Fruit fly (Drosophila melanogaster): ENCODE measurements around the gene CG34273.

Gene CG34273

DNA sequence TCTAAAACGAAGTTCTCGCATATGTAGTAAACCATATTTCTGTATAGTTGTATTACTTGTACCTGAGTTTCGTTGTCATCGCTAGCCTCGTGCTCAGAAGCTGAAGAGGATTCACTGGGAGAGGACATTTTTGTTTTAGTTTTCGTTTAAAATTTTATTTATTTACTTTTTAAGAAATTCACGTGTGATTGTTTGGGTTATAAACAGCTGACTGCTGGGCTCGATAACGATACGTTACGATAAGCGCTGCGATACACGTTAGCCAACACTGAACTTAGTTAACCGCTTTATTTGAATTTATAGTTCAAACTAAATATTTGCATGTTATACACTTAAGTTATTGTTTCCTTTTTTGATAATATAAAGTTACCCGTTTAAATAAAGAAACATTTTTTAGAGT is 3.4 kb upstream of the CG34273 start, which contains the start of gene CG8461 (continued):
- no peak for TF ChIP-seq CG32772 (GFP tag; IDR thresholded peaks at IDR 0.05)
- no peak for TF ChIP-seq hth (optimal IDR thresholded peaks at IDR 0.05)
- no peak for TF ChIP-seq CG9727 (GFP tag; optimal IDR thresholded peaks at IDR 0.05)
- peak; percentile 74 for TF ChIP-seq CG7963 (GFP tag; IDR thresholded peaks at IDR 0.05; ENCODE audit: partially characterized antibody)
- no peak for TF ChIP-seq Atf6 (GFP tag; IDR thresholded peaks at IDR 0.05)
- peak; percentile 91 for TF ChIP-seq CG10267 (tag; optimal IDR thresholded peaks at IDR 0.05)
- no peak for TF ChIP-seq Awh (GFP tag; IDR thresholded peaks at IDR 0.05)
- TF ChIP-seq CG10462 (GFP tag; optimal IDR thresholded peaks at IDR 0.05) = no peak
- no peak for TF ChIP-seq hkb (optimal IDR thresholded peaks at IDR 0.05)
- no peak for TF ChIP-seq hkb (GFP tag; IDR thresholded peaks at IDR 0.05)
- TF ChIP-seq PHDP (tag; optimal IDR thresholded peaks at IDR 0.05) = no peak
- TF ChIP-seq Sin3A (optimal IDR thresholded peaks at IDR 0.05) = no peak
- no peak for TF ChIP-seq CG1602 (GFP tag; optimal IDR thresholded peaks at IDR 0.05)
- TF ChIP-seq CG11504 (tag; optimal IDR thresholded peaks at IDR 0.05) = no peak
- peak; percentile 47; the same call in 1 of the 2 replicates for TF ChIP-seq unc-4 (GFP tag; IDR thresholded peaks at IDR 0.05; ENCODE audit: partially characterized antibody)
- no peak for TF ChIP-seq CG33213 (GFP tag; optimal IDR thresholded peaks at IDR 0.05)
- no peak for TF ChIP-seq CG1024 (GFP tag; IDR thresholded peaks at IDR 0.05)
- TF ChIP-seq tx (GFP tag; optimal IDR thresholded peaks at IDR 0.05) = no peak
- TF ChIP-seq CG32767 (GFP tag; IDR thresholded peaks at IDR 0.05) = no peak
- no peak for TF ChIP-seq Sry-δ (GFP tag; optimal IDR thresholded peaks at IDR 0.05)
- no peak for TF ChIP-seq CG11723 (GFP tag; optimal IDR thresholded peaks at IDR 0.05)
- no peak for TF ChIP-seq CG7357 (GFP tag; IDR thresholded peaks at IDR 0.05)
- TF ChIP-seq trem (tag; optimal IDR thresholded peaks at IDR 0.05) = no peak
- no peak for TF ChIP-seq CG9817 (tag; optimal IDR thresholded peaks at IDR 0.05)
- TF ChIP-seq caup (GFP tag; optimal IDR thresholded peaks at IDR 0.05; ENCODE audit: severe bottlenecking) = no peak
- TF ChIP-seq prd (optimal IDR thresholded peaks at IDR 0.05) = no peak
- TF ChIP-seq prd (GFP tag; IDR thresholded peaks at IDR 0.05) = no peak
- no peak for TF ChIP-seq CG7987 (GFP tag; optimal IDR thresholded peaks at IDR 0.05)
- no peak for TF ChIP-seq vfl (GFP tag; optimal IDR thresholded peaks at IDR 0.05)
- TF ChIP-seq tap (tag; optimal IDR thresholded peaks at IDR 0.05) = no peak
- TF ChIP-seq CG8388 (GFP tag; optimal IDR thresholded peaks at IDR 0.05) = no peak
- TF ChIP-seq CG3281 (GFP tag; optimal IDR thresholded peaks at IDR 0.05) = no peak
- no peak for TF ChIP-seq ATbp (GFP tag; optimal IDR thresholded peaks at IDR 0.05)
- TF ChIP-seq nau (GFP tag; optimal IDR thresholded peaks at IDR 0.05) = no peak
- TF ChIP-seq CG6683 (GFP tag; optimal IDR thresholded peaks at IDR 0.05) = no peak
- no peak for TF ChIP-seq CG15696 (tag; optimal IDR thresholded peaks at IDR 0.05)
- TF ChIP-seq CG13296 (GFP tag; optimal IDR thresholded peaks at IDR 0.05) = no peak
- TF ChIP-seq Mes4 (GFP tag; optimal IDR thresholded peaks at IDR 0.05) = no peak
- no peak for TF ChIP-seq lab (GFP tag; optimal IDR thresholded peaks at IDR 0.05)
- TF ChIP-seq ind (GFP tag; optimal IDR thresholded peaks at IDR 0.05) = no peak
- TF ChIP-seq NC2α (GFP tag; optimal IDR thresholded peaks at IDR 0.05) = no peak
- no peak for TF ChIP-seq chinmo (GFP tag; IDR thresholded peaks at IDR 0.05; ENCODE audit: partially characterized antibody)
- TF ChIP-seq maf-S (GFP tag; optimal IDR thresholded peaks at IDR 0.05) = no peak
- TF ChIP-seq inv (GFP tag; IDR thresholded peaks at IDR 0.05; ENCODE audit: partially characterized antibody) = peak; percentile 38; the same call in 1 of the 2 replicates
- no peak for TF ChIP-seq repo (GFP tag; optimal IDR thresholded peaks at IDR 0.05)
- TF ChIP-seq Sry-β (GFP tag; optimal IDR thresholded peaks at IDR 0.05) = peak; percentile 18
- TF ChIP-seq Dad (GFP tag; optimal IDR thresholded peaks at IDR 0.05) = no peak
- no peak for TF ChIP-seq CG12299 (tag; optimal IDR thresholded peaks at IDR 0.05)
- TF ChIP-seq CG15479 (GFP tag; optimal IDR thresholded peaks at IDR 0.05) = no peak
- TF ChIP-seq pho (GFP tag; optimal IDR thresholded peaks at IDR 0.05) = no peak
- TF ChIP-seq CG16779 (GFP tag; IDR thresholded peaks at IDR 0.05) = no peak
- TF ChIP-seq CG34224 (GFP tag; IDR thresholded peaks at IDR 0.05; ENCODE audit: partially characterized antibody) = peak; percentile 68; the same call in 2 of the 3 replicates
